Fruit fly (Drosophila melanogaster) Kc167 (cell line): ENCODE data around the gene CG9119.

Source experiments
- Myc ChIP-seq: fragments of >200 bp; optimal IDR thresholded peaks from 2 replicates; lab custom pipeline; 2017; ENCODE audit warnings: missing external identifiers
- Sin3A ChIP-seq: fragments of >200 bp; optimal IDR thresholded peaks from 2 replicates; lab custom pipeline; 2018; ENCODE audit warnings: missing external identifiers
- h ChIP-seq: fragments of >200 bp; optimal IDR thresholded peaks from 3 replicates; lab custom pipeline; 2018; ENCODE audit warnings: missing external identifiers
- insv ChIP-seq: fragments of >200 bp; optimal IDR thresholded peaks from 3 replicates; lab custom pipeline; 2018; ENCODE audit warnings: missing external identifiers
- psq ChIP-seq: fragments of >200 bp; optimal IDR thresholded peaks from 2 replicates; lab custom pipeline; 2017; ENCODE audit warnings: missing external identifiers
- ttk ChIP-seq: sonication (Bioruptor generic); optimal IDR thresholded peaks from 2 replicates; lab custom pipeline; 2017; ENCODE audit warnings: missing external identifiers

The CG9119 gene

dm6 chr3L:1193123-1193844 lies 11.3 kb downstream of the CG9119 start, which contains the start of gene Trhn:
Gene Trhn (minus strand): TSS chr3L:1193173.
- no peak for TF ChIP-seq h (lab: Kevin White, UChicago)
- no peak for TF ChIP-seq ttk (lab: Kevin White, UChicago)
- no peak for TF ChIP-seq insv (lab: Kevin White, UChicago)
- TF ChIP-seq psq: no peak
- TF ChIP-seq Myc (lab: Kevin White, UChicago): no peak
- TF ChIP-seq Sin3A: no peak

dm6 chr3L:1188936-1189659 lies 15.5 kb downstream of the CG9119 start, which contains the start of gene CG13912:
Gene CG13912 (plus strand): TSS chr3L:1189588.
- TF ChIP-seq h (lab: Kevin White, UChicago) (no peak), ttk (lab: Kevin White, UChicago) (no peak), Myc (lab: Kevin White, UChicago) (no peak), Sin3A (no peak), psq (no peak), insv (lab: Kevin White, UChicago) (no peak)

- TF ChIP-seq psq (no peak), insv (lab: Kevin White, UChicago) (no peak), ttk (lab: Kevin White, UChicago) (no peak), Myc (lab: Kevin White, UChicago) (no peak), h (lab: Kevin White, UChicago) (no peak), Sin3A (no peak)
Observed at dm6 chr3L:1183467-1183866, 21.1 kb downstream of the CG9119 start.

- no peak for TF ChIP-seq Myc (lab: Kevin White, UChicago)
- TF ChIP-seq Sin3A: no peak
- no peak for TF ChIP-seq h (lab: Kevin White, UChicago)
- TF ChIP-seq ttk (lab: Kevin White, UChicago): no peak
- TF ChIP-seq psq: no peak
- no peak for TF ChIP-seq insv (lab: Kevin White, UChicago)
Observed at dm6 chr3L:1178115-1178583, 26.4 kb downstream of the CG9119 start.

- TF ChIP-seq psq: no peak
- no peak for TF ChIP-seq ttk (lab: Kevin White, UChicago)
- TF ChIP-seq h (lab: Kevin White, UChicago): no peak
- TF ChIP-seq insv (lab: Kevin White, UChicago): no peak
- no peak for TF ChIP-seq Myc (lab: Kevin White, UChicago)
- TF ChIP-seq Sin3A: no peak
Observed at dm6 chr3L:1177085-1177484, 27.5 kb downstream of the CG9119 start, which contains the start of gene bab2. Gene bab2 (minus strand): TSS chr3L:1177276.

dm6 chr3L:1176515-1176914 lies 28.1 kb downstream of the CG9119 start:
- TF ChIP-seq ttk (lab: Kevin White, UChicago) (no peak), psq (no peak), h (lab: Kevin White, UChicago) (no peak), Sin3A (no peak), insv (lab: Kevin White, UChicago) (no peak), Myc (lab: Kevin White, UChicago) (no peak)

- TF ChIP-seq psq: no peak
- TF ChIP-seq insv (lab: Kevin White, UChicago): no peak
- no peak for TF ChIP-seq Myc (lab: Kevin White, UChicago)
- no peak for TF ChIP-seq Sin3A
- TF ChIP-seq ttk (lab: Kevin White, UChicago): no peak
- no peak for TF ChIP-seq h (lab: Kevin White, UChicago)
Observed at dm6 chr3L:1172858-1173257, 31.7 kb downstream of the CG9119 start.

dm6 chr3L:1170611-1171010 lies 34.0 kb downstream of the CG9119 start:
- TF ChIP-seq Myc (lab: Kevin White, UChicago): no peak
- TF ChIP-seq Sin3A: no peak
- no peak for TF ChIP-seq ttk (lab: Kevin White, UChicago)
- no peak for TF ChIP-seq psq
- TF ChIP-seq h (lab: Kevin White, UChicago): no peak
- TF ChIP-seq insv (lab: Kevin White, UChicago): no peak

- TF ChIP-seq Sin3A (no peak), h (lab: Kevin White, UChicago) (no peak), Myc (lab: Kevin White, UChicago) (no peak), ttk (lab: Kevin White, UChicago) (no peak), psq (no peak)
Observed at dm6 chr3L:1169617-1170016, 35.0 kb downstream of the CG9119 start.

- no peak for TF ChIP-seq insv (lab: Kevin White, UChicago)
- no peak for TF ChIP-seq h (lab: Kevin White, UChicago)
- TF ChIP-seq ttk (lab: Kevin White, UChicago): no peak
- TF ChIP-seq Myc (lab: Kevin White, UChicago): no peak
- no peak for TF ChIP-seq psq
- no peak for TF ChIP-seq Sin3A
Observed at dm6 chr3L:1168445-1168844, 36.1 kb downstream of the CG9119 start.

- no peak for TF ChIP-seq psq
- no peak for TF ChIP-seq Myc (lab: Kevin White, UChicago)
Observed at dm6 chr3L:1166945-1167913, 37.4 kb downstream of the CG9119 start.
